Fruit fly (Drosophila melanogaster): ENCODE data around the gene Cat.

The Cat gene

DNA sequence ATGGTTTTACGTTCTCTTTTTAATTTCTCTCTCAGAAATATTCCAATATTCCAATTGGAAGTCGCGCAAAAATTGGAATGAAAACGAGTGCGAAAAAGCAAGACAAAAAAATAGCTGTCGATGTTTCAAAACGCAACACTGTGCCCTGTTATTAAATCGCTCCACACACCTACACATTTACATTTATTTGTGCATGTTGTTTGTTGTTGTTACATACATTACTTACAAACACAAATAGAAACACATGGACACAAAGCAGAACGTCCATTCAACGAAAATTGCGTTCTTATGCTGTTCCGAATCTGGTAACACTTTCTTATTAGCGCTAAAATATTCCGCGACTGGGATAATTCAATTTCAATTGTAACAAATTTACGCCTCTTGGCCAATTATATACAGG lies 18.9 kb downstream of the Cat start:
- TF ChIP-seq CG4496 (GFP tag; IDR thresholded peaks at IDR 0.05) (no peak), CG32121 (GFP tag; IDR thresholded peaks at IDR 0.05) (no peak), CG17806 (tag; optimal IDR thresholded peaks at IDR 0.05) (no peak), Pif1B (GFP tag; optimal IDR thresholded peaks at IDR 0.05) (no peak), rn (GFP tag; IDR thresholded peaks at IDR 0.05) (no peak), CG15710 (tag; optimal IDR thresholded peaks at IDR 0.05) (no peak), CG10348 (GFP tag; IDR thresholded peaks at IDR 0.05) (no peak), Snoo (tag; optimal IDR thresholded peaks at IDR 0.05) (no peak), CG8159 (tag; optimal IDR thresholded peaks at IDR 0.05) (no peak), Ets98B (GFP tag; IDR thresholded peaks at IDR 0.05) (no peak), CG13204 (GFP tag; optimal IDR thresholded peaks at IDR 0.05) (no peak), gl (tag; optimal IDR thresholded peaks at IDR 0.05) (no peak), fd96Ca (GFP tag; IDR thresholded peaks at IDR 0.05) (no peak), CG9948 (tag; optimal IDR thresholded peaks at IDR 0.05) (no peak), CG12605 (GFP tag; IDR thresholded peaks at IDR 0.05) (no peak), CG8301 (tag; optimal IDR thresholded peaks at IDR 0.05) (no peak), CG34367 (tag; optimal IDR thresholded peaks at IDR 0.05) (no peak), EcR (GFP tag; optimal IDR thresholded peaks at IDR 0.05) (no peak)

DNA sequence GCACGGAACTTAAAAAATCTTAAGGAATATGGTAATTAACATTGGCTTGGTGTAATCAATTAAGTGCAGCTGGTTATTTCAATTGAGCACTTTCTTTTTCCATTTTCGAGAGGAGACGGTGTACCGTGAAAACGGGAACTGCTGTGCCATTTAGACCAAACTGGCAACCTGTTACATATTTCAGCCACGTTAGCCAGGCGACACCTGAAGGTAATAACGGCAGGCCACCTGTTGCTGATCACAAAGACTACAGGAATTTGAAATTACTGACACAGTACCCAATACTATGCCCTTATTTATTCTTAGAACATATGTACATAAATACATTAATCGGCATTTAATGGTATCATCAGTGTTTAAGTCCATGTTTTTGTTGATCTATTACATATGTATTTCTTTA lies 19.8 kb downstream of the Cat start:
- TF ChIP-seq Pif1A (GFP tag; optimal IDR thresholded peaks at IDR 0.05) = no peak
- no peak for TF ChIP-seq Pif1B (GFP tag; optimal IDR thresholded peaks at IDR 0.05)
- no peak for TF ChIP-seq CG15710 (tag; optimal IDR thresholded peaks at IDR 0.05)
- TF ChIP-seq CG8159 (tag; optimal IDR thresholded peaks at IDR 0.05) = no peak
- no peak for TF ChIP-seq CG17806 (tag; optimal IDR thresholded peaks at IDR 0.05)
- TF ChIP-seq gl (tag; optimal IDR thresholded peaks at IDR 0.05) = no peak
- no peak for TF ChIP-seq CG14655 (GFP tag; optimal IDR thresholded peaks at IDR 0.05)
- TF ChIP-seq CG32121 (GFP tag; IDR thresholded peaks at IDR 0.05) = no peak
- no peak for TF ChIP-seq fd96Ca (GFP tag; IDR thresholded peaks at IDR 0.05)
- TF ChIP-seq Ets98B (GFP tag; IDR thresholded peaks at IDR 0.05) = no peak
- TF ChIP-seq CG10348 (GFP tag; IDR thresholded peaks at IDR 0.05) = no peak

DNA sequence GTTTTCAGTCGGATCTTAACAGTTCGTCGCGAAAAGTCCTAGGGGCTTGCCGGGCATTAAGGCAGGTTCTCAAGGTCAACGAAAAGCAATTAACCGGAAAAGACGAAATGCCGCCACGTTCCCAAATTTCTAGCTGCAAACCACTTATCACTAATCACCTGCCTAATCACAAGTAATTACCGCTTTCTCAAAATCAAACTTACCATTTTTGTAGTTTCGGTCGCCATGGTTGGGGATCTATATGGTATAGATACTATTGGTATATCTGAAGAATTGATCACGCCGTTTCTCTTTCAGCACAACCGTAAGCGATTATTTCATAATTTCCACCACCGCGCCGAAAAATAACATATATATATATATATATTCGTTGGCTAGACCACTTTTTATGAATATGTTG lies 23.4 kb downstream of the Cat start:
- TF ChIP-seq gl (tag; optimal IDR thresholded peaks at IDR 0.05) = no peak
- TF ChIP-seq fd96Ca (GFP tag; IDR thresholded peaks at IDR 0.05) = no peak
- TF ChIP-seq rn (GFP tag; IDR thresholded peaks at IDR 0.05) = no peak
- TF ChIP-seq CG9948 (tag; optimal IDR thresholded peaks at IDR 0.05) = no peak
- TF ChIP-seq CG8159 (tag; optimal IDR thresholded peaks at IDR 0.05) = no peak
- no peak for TF ChIP-seq CG14655 (GFP tag; optimal IDR thresholded peaks at IDR 0.05)
- TF ChIP-seq CG13204 (GFP tag; optimal IDR thresholded peaks at IDR 0.05) = no peak
- no peak for TF ChIP-seq CG12605 (GFP tag; IDR thresholded peaks at IDR 0.05)
- TF ChIP-seq CG32121 (GFP tag; IDR thresholded peaks at IDR 0.05) = no peak
- TF ChIP-seq CG4496 (GFP tag; IDR thresholded peaks at IDR 0.05) = no peak
- TF ChIP-seq CG15710 (tag; optimal IDR thresholded peaks at IDR 0.05) = no peak

DNA sequence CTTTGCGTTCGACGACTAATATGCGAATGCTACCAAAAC lies 23.6 kb downstream of the Cat start, which contains the start of gene Indy:
Gene Indy, minus strand, starts transcription at position 35 of the 39 bp plus-strand sequence.
- no peak for TF ChIP-seq Pif1A (GFP tag; optimal IDR thresholded peaks at IDR 0.05)
- TF ChIP-seq CG10348 (GFP tag; IDR thresholded peaks at IDR 0.05) = no peak
- no peak for TF ChIP-seq CG8159 (tag; optimal IDR thresholded peaks at IDR 0.05)
- no peak for TF ChIP-seq fd96Ca (GFP tag; IDR thresholded peaks at IDR 0.05)
- TF ChIP-seq CG34367 (tag; optimal IDR thresholded peaks at IDR 0.05) = no peak
- no peak for TF ChIP-seq CG9948 (tag; optimal IDR thresholded peaks at IDR 0.05)
- no peak for TF ChIP-seq D1 (tag; optimal IDR thresholded peaks at IDR 0.05)
- no peak for TF ChIP-seq EcR (GFP tag; optimal IDR thresholded peaks at IDR 0.05)
- no peak for TF ChIP-seq CG32121 (GFP tag; IDR thresholded peaks at IDR 0.05)
- no peak for TF ChIP-seq CG8301 (tag; optimal IDR thresholded peaks at IDR 0.05)

DNA sequence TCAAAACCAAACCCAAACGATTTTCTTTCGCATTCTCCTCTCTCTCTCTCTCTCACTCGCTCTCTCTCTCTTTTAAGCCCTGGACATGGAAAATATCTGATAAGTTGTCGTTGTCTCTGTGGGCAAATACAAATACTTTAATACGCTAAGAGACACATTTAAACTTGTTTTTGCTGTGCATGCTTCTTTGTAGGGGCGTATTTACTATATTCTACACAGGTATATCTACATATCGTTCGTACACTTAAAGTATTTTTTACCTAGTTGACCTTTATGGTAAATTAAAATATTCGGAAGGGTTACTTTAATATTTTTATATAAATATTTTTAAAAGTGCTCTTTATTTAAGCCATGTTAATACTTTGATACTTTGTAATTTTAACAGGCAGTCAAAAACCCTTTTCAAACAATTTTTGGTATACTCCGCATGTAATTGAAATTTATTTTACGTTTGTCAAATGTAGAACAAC lies 23.9 kb downstream of the Cat start:
- TF ChIP-seq CG9948 (tag; optimal IDR thresholded peaks at IDR 0.05) (no peak), Pif1B (GFP tag; optimal IDR thresholded peaks at IDR 0.05) (peak; percentile 3), CG32121 (GFP tag; IDR thresholded peaks at IDR 0.05) (no peak), D1 (tag; optimal IDR thresholded peaks at IDR 0.05) (peak; percentile 70), CG8159 (tag; optimal IDR thresholded peaks at IDR 0.05) (peak; percentile 61)

DNA sequence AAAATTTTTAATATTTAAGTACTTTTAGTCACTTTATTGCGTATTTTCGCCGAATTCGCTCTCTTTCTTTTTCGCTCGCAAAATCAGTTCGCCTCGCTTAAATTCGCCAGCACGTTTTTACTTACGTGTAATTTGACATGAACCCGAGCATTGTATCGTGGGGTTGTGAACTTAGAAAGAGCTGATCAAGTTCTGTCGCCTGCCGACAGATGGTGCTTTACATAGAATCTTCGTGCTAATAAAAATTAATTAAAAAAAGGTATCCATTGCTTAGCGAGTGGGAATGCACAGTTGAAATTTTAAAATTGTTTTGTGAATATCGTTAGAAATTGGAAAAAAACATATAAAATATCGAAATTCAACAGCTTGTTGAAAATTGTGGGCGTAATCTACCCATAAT lies 26.0 kb downstream of the Cat start:
- TF ChIP-seq rn (GFP tag; IDR thresholded peaks at IDR 0.05) (no peak), CG8159 (tag; optimal IDR thresholded peaks at IDR 0.05) (no peak), fd96Ca (GFP tag; IDR thresholded peaks at IDR 0.05) (no peak), CG10348 (GFP tag; IDR thresholded peaks at IDR 0.05) (no peak), Pif1B (GFP tag; optimal IDR thresholded peaks at IDR 0.05) (no peak), CG14655 (GFP tag; optimal IDR thresholded peaks at IDR 0.05) (peak; percentile 53), CG15710 (tag; optimal IDR thresholded peaks at IDR 0.05) (no peak), Pif1A (GFP tag; optimal IDR thresholded peaks at IDR 0.05) (peak; percentile 40), CG34367 (tag; optimal IDR thresholded peaks at IDR 0.05) (no peak), Snoo (tag; optimal IDR thresholded peaks at IDR 0.05) (peak; percentile 13), D1 (tag; optimal IDR thresholded peaks at IDR 0.05) (peak; percentile 94), CG12605 (GFP tag; IDR thresholded peaks at IDR 0.05) (no peak), CG17806 (tag; optimal IDR thresholded peaks at IDR 0.05) (no peak), CG9948 (tag; optimal IDR thresholded peaks at IDR 0.05) (peak; percentile 14), CG13204 (GFP tag; optimal IDR thresholded peaks at IDR 0.05) (no peak), CG4496 (GFP tag; IDR thresholded peaks at IDR 0.05) (no peak), CG32121 (GFP tag; IDR thresholded peaks at IDR 0.05) (no peak), Ets98B (GFP tag; IDR thresholded peaks at IDR 0.05) (no peak), CG8301 (tag; optimal IDR thresholded peaks at IDR 0.05) (no peak), EcR (GFP tag; optimal IDR thresholded peaks at IDR 0.05) (no peak), gl (tag; optimal IDR thresholded peaks at IDR 0.05) (no peak)

DNA sequence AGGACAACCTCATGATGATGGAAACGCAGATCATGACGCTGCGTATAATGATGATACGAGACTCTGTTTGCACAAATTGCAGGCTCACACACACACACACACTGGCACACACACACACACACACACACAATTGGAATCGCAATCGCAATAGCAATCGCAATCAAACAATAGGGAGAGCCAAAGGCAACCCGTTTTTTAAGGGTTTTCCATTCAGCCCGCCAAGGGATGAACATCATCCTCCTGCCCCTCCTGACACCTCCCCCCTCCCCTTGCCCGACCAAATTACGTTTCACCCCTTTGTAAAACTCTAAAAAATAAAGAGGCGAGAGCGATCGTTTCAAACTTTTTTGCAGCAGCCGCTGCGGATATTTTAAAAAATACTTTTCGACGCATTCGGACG lies 29.8 kb downstream of the Cat start:
- TF ChIP-seq CG8159 (tag; optimal IDR thresholded peaks at IDR 0.05) (no peak), Ets98B (GFP tag; IDR thresholded peaks at IDR 0.05) (no peak)
